Worm (Caenorhabditis elegans): ENCODE data around the gene cutl-4.

Gene cutl-4

DNA sequence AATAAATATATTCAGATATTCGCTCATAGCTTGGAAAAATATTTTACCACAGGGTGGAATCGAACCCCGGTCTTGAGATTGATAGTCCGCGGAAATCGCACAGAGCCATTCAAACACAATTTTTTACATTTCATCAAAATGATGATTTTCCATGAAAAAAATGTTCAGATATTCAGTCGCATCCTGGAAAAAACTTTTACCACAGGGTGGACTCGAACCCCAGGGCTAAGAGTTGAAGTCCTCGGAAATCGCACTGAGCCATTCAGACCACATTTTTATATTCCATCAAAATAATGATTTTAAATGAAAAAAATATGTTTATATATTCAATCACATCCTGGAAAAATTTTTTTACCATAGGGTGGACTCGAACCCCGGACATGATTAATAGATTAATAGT, 17.1 kb downstream of the cutl-4 start:
- no peak for TF ChIP-seq mxl-3 (GFP tag; optimal IDR thresholded peaks at IDR 0.05)
- TF ChIP-seq ama-1 (optimal IDR thresholded peaks at IDR 0.05), result no peak
- TF ChIP-seq lin-38 (GFP tag; IDR thresholded peaks at IDR 0.05), result 0 out of 2 replicates have a peak, but pooled peaks have one; percentile 22
- no peak for TF ChIP-seq nhr-10 (tag; optimal IDR thresholded peaks at IDR 0.05)

DNA sequence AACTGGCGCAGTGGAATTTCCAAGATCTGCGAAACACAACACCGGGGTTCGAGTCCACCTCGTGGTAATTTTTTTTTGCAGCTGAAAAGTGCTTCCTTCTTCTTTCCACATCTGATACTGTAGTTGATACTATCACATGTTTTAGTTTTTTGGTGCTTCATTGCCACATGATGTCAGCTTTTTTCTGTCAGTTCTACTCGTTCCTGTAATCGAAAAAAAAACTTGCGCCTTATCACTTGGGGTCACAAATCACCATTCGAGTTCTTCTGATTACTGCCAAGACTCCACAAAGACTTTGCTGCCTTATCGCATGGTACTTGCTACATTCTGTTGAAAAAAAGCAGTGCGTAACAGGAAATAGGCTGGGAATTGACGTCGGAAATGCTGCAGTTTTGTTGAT, 18.0 kb downstream of the cutl-4 start:
- peak; percentile 70 for TF ChIP-seq nhr-48 (tag; optimal IDR thresholded peaks at IDR 0.05)
- no peak for TF ChIP-seq lin-39 (tag; optimal IDR thresholded peaks at IDR 0.05)
- TF ChIP-seq unc-130 (GFP tag; optimal IDR thresholded peaks at IDR 0.05), result no peak
- no peak for TF ChIP-seq mes-2 (tag; optimal IDR thresholded peaks at IDR 0.05; ENCODE audit: poor library complexity, severe bottlenecking)
- no peak for TF ChIP-seq F49E8.2 (tag; optimal IDR thresholded peaks at IDR 0.05; ENCODE audit: borderline replicate concordance)
- TF ChIP-seq nhr-6 (tag; optimal IDR thresholded peaks at IDR 0.05), result no peak
- TF ChIP-seq mdt-29 (GFP tag; IDR thresholded peaks at IDR 0.05), result peak; percentile 67
- 0 out of 2 replicates have a peak, but pooled peaks have one; percentile 52 for TF ChIP-seq pha-4 (GFP tag; IDR thresholded peaks at IDR 0.05)
- no peak for TF ChIP-seq pha-4 (tag; optimal IDR thresholded peaks at IDR 0.05)
- TF ChIP-seq mdl-1 (tag; optimal IDR thresholded peaks at IDR 0.05), result peak in 1 of 2 experiments; percentile 41
- TF ChIP-seq daf-19 (GFP tag; conservative IDR thresholded peaks at IDR 0.05), result no peak
- TF ChIP-seq hlh-11 (tag; optimal IDR thresholded peaks at IDR 0.05), result peak; percentile 91
- peak; percentile 85 for TF ChIP-seq aha-1 (tag)
- TF ChIP-seq daf-16 (GFP tag; optimal IDR thresholded peaks at IDR 0.05), result no peak
- TF ChIP-seq daf-16 (tag; optimal IDR thresholded peaks at IDR 0.05), result peak; percentile 94
- TF ChIP-seq lin-13 (GFP tag; optimal IDR thresholded peaks at IDR 0.05), result no peak
- peak; percentile 78 for TF ChIP-seq nhr-77 (tag; optimal IDR thresholded peaks at IDR 0.05)
- no peak for TF ChIP-seq nhr-111 (GFP tag; optimal IDR thresholded peaks at IDR 0.05)
- no peak for TF ChIP-seq spr-3 (GFP tag; optimal IDR thresholded peaks at IDR 0.05)
- no peak for TF ChIP-seq cey-2 (tag; optimal IDR thresholded peaks at IDR 0.05; ENCODE audit: borderline replicate concordance, insufficient read depth)
- no peak for TF ChIP-seq nhr-41 (GFP tag; IDR thresholded peaks at IDR 0.05)
- TF ChIP-seq nhr-42 (GFP tag; IDR thresholded peaks at IDR 0.05), result peak; percentile 53; the same call in 1 of the 2 replicates
- TF ChIP-seq ceh-28 (tag; optimal IDR thresholded peaks at IDR 0.05), result no peak
- no peak for TF ChIP-seq ceh-44 (GFP tag; IDR thresholded peaks at IDR 0.05)
- no peak for TF ChIP-seq ceh-32 (tag; optimal IDR thresholded peaks at IDR 0.05; ENCODE audit: poor library complexity)
- TF ChIP-seq unc-39 (tag; optimal IDR thresholded peaks at IDR 0.05), result no peak
- peak; percentile 79 for TF ChIP-seq tra-1 (GFP tag; IDR thresholded peaks at IDR 0.05)
- peak; percentile 58 for TF ChIP-seq nhr-10 (tag; optimal IDR thresholded peaks at IDR 0.05)
- no peak for TF ChIP-seq set-16 (GFP tag; IDR thresholded peaks at IDR 0.05)
- peak; percentile 53 for TF ChIP-seq hlh-30 (tag; optimal IDR thresholded peaks at IDR 0.05; ENCODE audit: insufficient read depth)
- no peak for TF ChIP-seq ctbp-1 (GFP tag; IDR thresholded peaks at IDR 0.05)
- TF ChIP-seq dve-1 (tag; optimal IDR thresholded peaks at IDR 0.05; ENCODE audit: insufficient read depth), result peak; percentile 87
- no peak for TF ChIP-seq daf-8 (GFP tag; IDR thresholded peaks at IDR 0.05)
- no peak for TF ChIP-seq arid-1 (GFP tag; conservative IDR thresholded peaks at IDR 0.05)
- TF ChIP-seq dmd-8 (GFP tag; IDR thresholded peaks at IDR 0.05), result no peak
- TF ChIP-seq mep-1 (tag; optimal IDR thresholded peaks at IDR 0.05), result peak; percentile 40
- no peak for TF ChIP-seq zag-1 (tag; optimal IDR thresholded peaks at IDR 0.05)
- TF ChIP-seq ceh-62 (tag; optimal IDR thresholded peaks at IDR 0.05), result no peak
- no peak for TF ChIP-seq ZK546.5 (tag; optimal IDR thresholded peaks at IDR 0.05)
- TF ChIP-seq pqm-1 (tag; optimal IDR thresholded peaks at IDR 0.05), result peak; percentile 98
- TF ChIP-seq lsy-2 (tag; optimal IDR thresholded peaks at IDR 0.05), result no peak
- TF ChIP-seq lin-1 (GFP tag; IDR thresholded peaks at IDR 0.05), result peak; percentile 85; the same call in 1 of the 2 replicates
- TF ChIP-seq F26F4.8 (GFP tag; conservative IDR thresholded peaks at IDR 0.05), result no peak
- peak; percentile 97 for TF ChIP-seq dmd-6 (GFP tag; IDR thresholded peaks at IDR 0.05)
- TF ChIP-seq nhr-237 (tag; optimal IDR thresholded peaks at IDR 0.05), result no peak
- no peak for TF ChIP-seq mxl-2 (GFP tag; conservative IDR thresholded peaks at IDR 0.05)
- TF ChIP-seq nhr-28 (tag; optimal IDR thresholded peaks at IDR 0.05), result peak; percentile 90

All from whole organism, L4 larva.